Worm (Caenorhabditis elegans): ENCODE measurements around the gene eif-3.L.

The eif-3.L gene

DNA sequence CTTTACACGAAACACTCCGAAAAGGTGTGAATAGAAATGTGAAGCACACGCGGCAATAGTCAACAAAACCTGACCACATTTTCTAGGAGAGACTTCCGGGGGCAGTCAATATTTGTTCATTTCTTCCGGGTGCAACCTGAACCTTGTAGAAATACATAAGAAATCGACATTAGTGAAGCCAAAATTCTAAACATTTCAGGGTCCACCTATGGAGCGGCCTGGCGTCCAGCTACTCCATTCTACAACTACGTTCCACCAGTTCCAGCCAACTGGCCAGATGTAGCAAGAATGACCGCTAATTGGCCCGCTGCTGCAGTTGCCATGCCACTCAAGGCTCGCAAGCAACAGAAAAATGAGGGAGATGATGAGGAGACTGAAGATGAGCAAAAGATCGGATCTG, 43.0 kb downstream of the eif-3.L start:
- TF ChIP-seq elt-3 (tag; optimal IDR thresholded peaks at IDR 0.05) (no peak), pha-4 (tag; optimal IDR thresholded peaks at IDR 0.05) (peak; percentile 1)

DNA sequence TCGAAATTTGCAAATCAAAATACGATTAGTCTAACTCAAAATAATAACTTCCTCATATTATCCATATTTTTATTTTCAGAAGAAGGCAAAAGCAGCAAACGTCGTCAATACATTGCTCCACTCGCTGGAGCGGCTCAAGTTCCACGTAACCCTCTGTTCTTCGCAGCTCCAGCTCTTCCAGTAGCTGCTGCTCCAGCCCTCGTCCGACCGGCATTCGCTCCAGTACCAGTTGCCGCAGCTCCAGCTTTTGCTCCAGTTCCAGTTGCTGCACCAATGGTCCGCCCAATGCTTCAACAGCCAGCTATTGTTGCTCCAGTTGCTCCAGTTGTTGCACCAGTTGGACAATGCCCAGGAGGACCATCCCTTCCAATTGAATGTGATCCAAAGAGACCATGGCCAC, 43.6 kb downstream of the eif-3.L start:
- TF ChIP-seq cnd-1 (tag; optimal IDR thresholded peaks at IDR 0.05), result no peak
- TF ChIP-seq hlh-1 (tag; optimal IDR thresholded peaks at IDR 0.05), result no peak
- no peak for TF ChIP-seq unc-62 (GFP tag; optimal IDR thresholded peaks at IDR 0.05)
- no peak for TF ChIP-seq lin-13 (tag; optimal IDR thresholded peaks at IDR 0.05)
- TF ChIP-seq ceh-39 (tag; optimal IDR thresholded peaks at IDR 0.05), result no peak
- TF ChIP-seq tbx-8 (GFP tag; optimal IDR thresholded peaks at IDR 0.05), result no peak
- no peak for TF ChIP-seq zip-8 (tag; optimal IDR thresholded peaks at IDR 0.05)
- TF ChIP-seq ztf-11 (tag; optimal IDR thresholded peaks at IDR 0.05), result no peak
- no peak for TF ChIP-seq elt-3 (tag; optimal IDR thresholded peaks at IDR 0.05)
- TF ChIP-seq blmp-1 (tag; optimal IDR thresholded peaks at IDR 0.05), result no peak
- TF ChIP-seq lsy-2 (tag; optimal IDR thresholded peaks at IDR 0.05), result no peak

DNA sequence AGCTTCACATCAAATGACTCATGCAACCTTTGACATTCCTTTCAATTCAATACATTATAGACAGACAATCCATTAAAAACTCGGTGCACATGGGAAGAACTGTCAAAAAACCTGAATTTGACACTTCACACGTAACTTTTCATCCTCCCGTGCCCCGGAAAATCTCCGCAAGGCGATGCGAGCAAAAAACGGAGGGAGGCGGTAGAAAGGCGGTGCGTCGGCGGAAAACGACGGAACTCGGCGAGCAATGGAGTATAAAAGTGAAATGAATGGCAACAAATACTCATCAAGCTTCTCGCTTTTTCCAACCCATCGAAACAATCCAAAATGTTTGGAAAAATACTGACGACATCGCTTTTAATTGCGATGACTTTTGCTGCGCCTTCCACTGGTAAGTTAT, 44.2 kb downstream of the eif-3.L start, which contains the start of gene T25E4.1:
TSS of gene T25E4.1 (plus strand) at position 301 of the 400 bp plus-strand sequence.
- TF ChIP-seq ceh-83 (GFP tag; optimal IDR thresholded peaks at IDR 0.05) (no peak), nhr-76 (tag; optimal IDR thresholded peaks at IDR 0.05) (no peak), ceh-39 (tag; optimal IDR thresholded peaks at IDR 0.05) (no peak), nhr-28 (tag; optimal IDR thresholded peaks at IDR 0.05) (no peak), elt-3 (tag; optimal IDR thresholded peaks at IDR 0.05) (no peak), unc-120 (tag; optimal IDR thresholded peaks at IDR 0.05; ENCODE audit: poor library complexity, severe bottlenecking) (no peak), hlh-1 (tag; optimal IDR thresholded peaks at IDR 0.05) (no peak), ham-2 (GFP tag; optimal IDR thresholded peaks at IDR 0.05) (no peak), ceh-43 (GFP tag; optimal IDR thresholded peaks at IDR 0.05) (no peak), sem-2 (GFP tag; optimal IDR thresholded peaks at IDR 0.05) (no peak), lin-13 (tag; optimal IDR thresholded peaks at IDR 0.05) (no peak), ztf-11 (tag; optimal IDR thresholded peaks at IDR 0.05) (no peak), cnd-1 (tag; optimal IDR thresholded peaks at IDR 0.05) (no peak), mab-5 (tag; optimal IDR thresholded peaks at IDR 0.05) (no peak), unc-62 (GFP tag; optimal IDR thresholded peaks at IDR 0.05) (no peak), lin-32 (GFP tag; optimal IDR thresholded peaks at IDR 0.05) (no peak)

DNA sequence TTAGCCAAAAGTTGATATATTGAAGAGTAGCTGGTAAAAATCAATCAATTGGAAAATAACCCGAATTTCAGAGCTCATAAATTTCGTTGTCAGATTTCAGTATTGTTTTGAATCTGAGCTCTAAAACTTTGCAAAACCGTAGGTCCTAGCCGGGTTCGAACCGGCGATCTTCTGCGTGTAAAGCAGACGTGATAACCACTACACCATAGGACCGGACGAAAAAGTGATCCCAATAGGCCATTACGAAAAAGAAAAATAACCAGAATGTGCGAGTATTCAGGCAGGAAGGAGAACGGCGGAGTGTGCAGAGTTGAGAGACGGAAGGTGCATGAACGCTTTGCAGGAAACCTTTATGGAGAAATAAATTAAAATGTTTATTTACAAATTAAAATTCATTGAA, 45.2 kb downstream of the eif-3.L start:
- TF ChIP-seq mep-1 (tag; optimal IDR thresholded peaks at IDR 0.05) (no peak), lin-13 (tag; optimal IDR thresholded peaks at IDR 0.05) (no peak), ceh-83 (GFP tag; optimal IDR thresholded peaks at IDR 0.05) (peak; percentile 75), snpc-4 (tag; optimal IDR thresholded peaks at IDR 0.05) (no peak), nhr-12 (tag; optimal IDR thresholded peaks at IDR 0.05) (no peak), unc-120 (tag; optimal IDR thresholded peaks at IDR 0.05; ENCODE audit: poor library complexity, severe bottlenecking) (peak; percentile 24), lin-32 (GFP tag; optimal IDR thresholded peaks at IDR 0.05) (peak; percentile 28), bed-3 (GFP tag; optimal IDR thresholded peaks at IDR 0.05) (no peak), sptf-1 (tag; optimal IDR thresholded peaks at IDR 0.05) (peak; percentile 68), flh-1 (GFP tag; optimal IDR thresholded peaks at IDR 0.05) (peak; percentile 19), cnd-1 (tag; optimal IDR thresholded peaks at IDR 0.05) (peak; percentile 48), M03D4.4 (tag; optimal IDR thresholded peaks at IDR 0.05) (peak; percentile 70), sem-2 (GFP tag; optimal IDR thresholded peaks at IDR 0.05) (peak; percentile 21), ztf-11 (tag; optimal IDR thresholded peaks at IDR 0.05) (no peak), ham-2 (GFP tag; optimal IDR thresholded peaks at IDR 0.05) (peak; percentile 50), drap-1 (GFP tag; optimal IDR thresholded peaks at IDR 0.05) (peak; percentile 58)

DNA sequence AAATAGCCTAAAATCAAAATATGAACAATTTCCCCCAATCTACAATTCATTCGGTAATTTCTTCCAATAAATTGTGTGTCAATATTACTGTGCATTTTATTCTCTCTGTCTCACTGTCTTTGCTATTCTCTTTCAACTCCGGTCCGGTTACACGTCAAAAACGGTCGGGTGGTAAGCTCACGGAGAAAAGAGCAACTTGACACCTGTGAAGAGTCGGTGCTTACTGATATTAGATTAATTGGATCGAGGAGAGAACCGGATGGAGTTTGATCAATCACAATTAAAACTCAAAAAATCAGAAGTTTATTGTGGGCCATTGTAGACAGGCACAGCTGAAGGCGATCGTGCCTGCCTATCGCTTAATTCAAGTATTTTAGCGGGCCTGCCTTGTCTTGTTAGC, 47.4 kb downstream of the eif-3.L start:
- TF ChIP-seq ztf-11 (tag; optimal IDR thresholded peaks at IDR 0.05), result no peak
- TF ChIP-seq elt-3 (tag; optimal IDR thresholded peaks at IDR 0.05), result no peak
- TF ChIP-seq blmp-1 (tag; optimal IDR thresholded peaks at IDR 0.05), result no peak
- no peak for TF ChIP-seq hlh-1 (tag; optimal IDR thresholded peaks at IDR 0.05)
- TF ChIP-seq ceh-83 (GFP tag; optimal IDR thresholded peaks at IDR 0.05), result no peak
- no peak for TF ChIP-seq bed-3 (GFP tag; optimal IDR thresholded peaks at IDR 0.05)
- no peak for TF ChIP-seq ham-2 (GFP tag; optimal IDR thresholded peaks at IDR 0.05)
- no peak for TF ChIP-seq unc-62 (GFP tag; optimal IDR thresholded peaks at IDR 0.05)
- TF ChIP-seq ceh-39 (tag; optimal IDR thresholded peaks at IDR 0.05), result no peak
- TF ChIP-seq nhr-2 (tag; optimal IDR thresholded peaks at IDR 0.05), result no peak
- no peak for TF ChIP-seq mls-2 (tag; optimal IDR thresholded peaks at IDR 0.05)
- TF ChIP-seq nhr-237 (tag; optimal IDR thresholded peaks at IDR 0.05), result no peak
- no peak for TF ChIP-seq nhr-76 (tag; optimal IDR thresholded peaks at IDR 0.05)
- no peak for TF ChIP-seq sem-2 (GFP tag; optimal IDR thresholded peaks at IDR 0.05)
- no peak for TF ChIP-seq ces-1 (GFP tag; optimal IDR thresholded peaks at IDR 0.05)
